Worm (Caenorhabditis elegans) whole organism, L1 larva: ENCODE measurements around the gene C12D12.1.
A peak's percentile ranks its signal among the peaks of the same experiment; 100 is the strongest.

Experiments used
- C04F5.9 ChIP-seq: sonication (generic microtip); optimal IDR thresholded peaks from 2 replicates; lab custom pipeline; 2016; ENCODE audit warnings: missing genetic modification characterization, missing compliant biosample characterization
- C16A3.4 ChIP-seq: fragments of 150-350 bp; optimal IDR thresholded peaks from 2 replicates; lab custom pipeline; 2014; ENCODE audit warnings: missing biosample characterization, missing genetic modification characterization
- F16B12.6 ChIP-seq: fragments of 150-350 bp; optimal IDR thresholded peaks from 2 replicates; lab custom pipeline; 2014; ENCODE audit warnings: missing biosample characterization, missing genetic modification characterization
- alr-1 ChIP-seq: fragments of 200-800 bp; sonication (Bioruptor generic); optimal IDR thresholded peaks from 2 replicates; lab custom pipeline; 2018; ENCODE audit warnings: borderline replicate concordance, mild to moderate bottlenecking, missing genetic modification characterization, missing compliant biosample characterization
- aly-2 ChIP-seq: fragments of 150-350 bp; optimal IDR thresholded peaks from 2 replicates; lab custom pipeline; 2014; ENCODE audit warnings: missing biosample characterization, missing genetic modification characterization
- ama-1 ChIP-seq: fragments of 150-350 bp; optimal IDR thresholded peaks from 2 replicates; lab custom pipeline; 2014
- ceh-63 ChIP-seq: fragments of 200-800 bp; sonication (Bioruptor generic); optimal IDR thresholded peaks from 2 replicates; lab custom pipeline; 2018; ENCODE audit warnings: mild to moderate bottlenecking, missing genetic modification characterization, missing compliant biosample characterization
- ceh-8 ChIP-seq: fragments of 200-800 bp; sonication (Bioruptor generic); optimal IDR thresholded peaks from 2 replicates; lab custom pipeline; 2018; ENCODE audit warnings: mild to moderate bottlenecking, missing genetic modification characterization, moderate library complexity, missing compliant biosample characterization
- ceh-82 ChIP-seq, 3 experiments: fragments of 150-350 bp in 1 of 3; sonication (generic microtip) in 2 of 3; optimal IDR thresholded peaks; 2 replicates each; lab custom pipeline; 2014 to 2017; ENCODE audit warnings: missing biosample characterization in 3 of 3, missing genetic modification characterization in 3 of 3
- ces-1 ChIP-seq: fragments of 150-350 bp; optimal IDR thresholded peaks from 2 replicates; lab custom pipeline; 2014; ENCODE audit warnings: missing biosample characterization, missing genetic modification reagents, missing genetic modification characterization
- dsc-1 ChIP-seq: sonication (generic microtip); optimal IDR thresholded peaks from 2 replicates; lab custom pipeline; 2016; ENCODE audit warnings: mild to moderate bottlenecking, missing genetic modification characterization, missing compliant biosample characterization
- egl-27 ChIP-seq, 2 experiments: fragments of 150-350 bp in 1 of 2; sonication (generic microtip); optimal IDR thresholded peaks; 3 replicates each; lab custom pipeline; 2017 to 2018; ENCODE audit warnings: missing biosample characterization in 2 of 2, missing genetic modification characterization in 2 of 2, missing genetic modification reagents in 2 of 2
- elt-2 ChIP-seq: sonication (generic microtip); optimal IDR thresholded peaks from 2 replicates; lab custom pipeline; 2016; ENCODE audit warnings: missing genetic modification characterization, mild to moderate bottlenecking, inconsistent platforms, missing compliant biosample characterization, missing genetic modification reagents
- hlh-17 ChIP-seq: fragments of 200-800 bp; sonication (Bioruptor generic); optimal IDR thresholded peaks from 2 replicates; lab custom pipeline; 2018; ENCODE audit warnings: missing genetic modification characterization, mild to moderate bottlenecking, missing compliant biosample characterization, moderate library complexity, borderline replicate concordance
- hlh-4 ChIP-seq: sonication (generic microtip); optimal IDR thresholded peaks from 2 replicates; lab custom pipeline; 2016; ENCODE audit warnings: mild to moderate bottlenecking, missing genetic modification characterization, missing compliant biosample characterization
- hpl-2 ChIP-seq: fragments of 150-350 bp; optimal IDR thresholded peaks from 2 replicates; lab custom pipeline; 2014; ENCODE audit warnings: missing biosample characterization, missing genetic modification reagents, missing genetic modification characterization
- jun-1 ChIP-seq: fragments of 150-350 bp; optimal IDR thresholded peaks from 2 replicates; lab custom pipeline; 2014; ENCODE audit warnings: missing biosample characterization, missing genetic modification reagents, missing genetic modification characterization
- lin-13 ChIP-seq: fragments of 150-350 bp; optimal IDR thresholded peaks from 2 replicates; lab custom pipeline; 2014; ENCODE audit warnings: missing biosample characterization, missing genetic modification reagents, missing genetic modification characterization
- lin-14 ChIP-seq: fragments of 200-800 bp; sonication (Bioruptor generic); optimal IDR thresholded peaks from 2 replicates; lab custom pipeline; 2018; ENCODE audit warnings: mild to moderate bottlenecking, missing genetic modification characterization, moderate library complexity, missing compliant biosample characterization
- lin-39 ChIP-seq: fragments of 150-350 bp; optimal IDR thresholded peaks from 2 replicates; lab custom pipeline; 2014; ENCODE audit warnings: missing biosample characterization, missing genetic modification reagents, missing genetic modification characterization
- lir-3 ChIP-seq: sonication (generic microtip); optimal IDR thresholded peaks from 2 replicates; lab custom pipeline; 2016; ENCODE audit warnings: mild to moderate bottlenecking, missing genetic modification characterization, moderate library complexity, missing compliant biosample characterization; ENCODE audit not compliant: poor library complexity
- lsy-2 ChIP-seq, 2 experiments: fragments of 150-350 bp; optimal IDR thresholded peaks; 2 replicates each; lab custom pipeline; 2014; ENCODE audit warnings: missing biosample characterization in 2 of 2, missing genetic modification characterization in 2 of 2
- mab-9 ChIP-seq: fragments of 200-800 bp; sonication (Bioruptor generic); IDR thresholded peaks from 2 replicates; pipeline ENCODE4 v1.3.6; 2022; ENCODE audit warnings: missing genetic modification reagents, missing genetic modification characterization, missing compliant biosample characterization
- mdl-1 ChIP-seq, 2 experiments: fragments of 150-350 bp; optimal IDR thresholded peaks; 2 replicates each; lab custom pipeline; 2014 to 2017; ENCODE audit warnings: missing biosample characterization in 2 of 2, missing genetic modification characterization in 2 of 2, inconsistent platforms in 1 of 2
- mef-2 ChIP-seq: fragments of 150-350 bp; optimal IDR thresholded peaks from 2 replicates; lab custom pipeline; 2014; ENCODE audit warnings: missing biosample characterization, missing genetic modification characterization
- nhr-12 ChIP-seq: sonication (generic microtip); optimal IDR thresholded peaks from 2 replicates; lab custom pipeline; 2017; ENCODE audit warnings: missing biosample characterization, missing genetic modification characterization
- nhr-19 ChIP-seq: fragments of 200-800 bp; sonication (Bioruptor generic); conservative IDR thresholded peaks from 2 replicates; pipeline ENCODE4 v1.3.6; 2022; ENCODE audit warnings: missing genetic modification characterization, missing compliant biosample characterization
- nhr-47 ChIP-seq: sonication (generic microtip); optimal IDR thresholded peaks from 2 replicates; lab custom pipeline; 2016; ENCODE audit warnings: mild to moderate bottlenecking, missing genetic modification characterization, moderate library complexity, missing compliant biosample characterization
- pqm-1 ChIP-seq: sonication (generic microtip); optimal IDR thresholded peaks from 3 replicates; lab custom pipeline; 2017; ENCODE audit warnings: missing biosample characterization, missing genetic modification characterization
- rnt-1 ChIP-seq: sonication (generic microtip); optimal IDR thresholded peaks from 2 replicates; lab custom pipeline; 2016; ENCODE audit warnings: mild to moderate bottlenecking, missing genetic modification characterization, moderate library complexity, missing compliant biosample characterization
- skn-1 ChIP-seq: fragments of 150-350 bp; optimal IDR thresholded peaks from 2 replicates; lab custom pipeline; 2014; ENCODE audit warnings: missing biosample characterization, missing genetic modification characterization
- snpc-4 ChIP-seq: fragments of 150-350 bp; optimal IDR thresholded peaks from 2 replicates; lab custom pipeline; 2014; ENCODE audit warnings: missing biosample characterization, missing genetic modification characterization
- snu-23 ChIP-seq: sonication (generic microtip); optimal IDR thresholded peaks from 2 replicates; lab custom pipeline; 2016; ENCODE audit warnings: missing genetic modification characterization, missing compliant biosample characterization
- sox-4 ChIP-seq: sonication (generic microtip); optimal IDR thresholded peaks from 2 replicates; lab custom pipeline; 2016; ENCODE audit warnings: missing genetic modification characterization, missing compliant biosample characterization
- sptf-1 ChIP-seq: fragments of 150-350 bp; optimal IDR thresholded peaks from 2 replicates; lab custom pipeline; 2014; ENCODE audit warnings: missing biosample characterization, missing genetic modification characterization
- tbx-2 ChIP-seq: sonication (generic microtip); optimal IDR thresholded peaks from 2 replicates; lab custom pipeline; 2016; ENCODE audit warnings: missing genetic modification characterization, missing compliant biosample characterization
- tlp-1 ChIP-seq: fragments of 150-350 bp; optimal IDR thresholded peaks from 2 replicates; lab custom pipeline; 2014; ENCODE audit warnings: missing biosample characterization, missing genetic modification characterization
- unc-86 ChIP-seq: sonication (generic microtip); optimal IDR thresholded peaks from 2 replicates; lab custom pipeline; 2016; ENCODE audit warnings: missing genetic modification characterization, missing compliant biosample characterization
- unc-98 ChIP-seq: fragments of 200-800 bp; sonication (Bioruptor generic); IDR thresholded peaks from 2 replicates; pipeline ENCODE4 v1.3.6; 2022; ENCODE audit warnings: missing genetic modification characterization, missing compliant biosample characterization
- vab-15 ChIP-seq: sonication (generic microtip); optimal IDR thresholded peaks from 2 replicates; lab custom pipeline; 2017; ENCODE audit warnings: missing genotype, mild to moderate bottlenecking, missing genetic modification characterization, missing compliant biosample characterization
- xbp-1 ChIP-seq: sonication (generic microtip); optimal IDR thresholded peaks from 2 replicates; lab custom pipeline; 2016; ENCODE audit warnings: missing genetic modification characterization, missing compliant biosample characterization
- zip-4 ChIP-seq: fragments of 200-800 bp; sonication (Bioruptor generic); optimal IDR thresholded peaks from 2 replicates; lab custom pipeline; 2018; ENCODE audit warnings: mild to moderate bottlenecking, missing genetic modification characterization, moderate library complexity, missing compliant biosample characterization
- ztf-4 ChIP-seq: fragments of 150-350 bp; optimal IDR thresholded peaks from 2 replicates; lab custom pipeline; 2014; ENCODE audit warnings: missing biosample characterization, missing genetic modification characterization

The C12D12.1 gene

DNA sequence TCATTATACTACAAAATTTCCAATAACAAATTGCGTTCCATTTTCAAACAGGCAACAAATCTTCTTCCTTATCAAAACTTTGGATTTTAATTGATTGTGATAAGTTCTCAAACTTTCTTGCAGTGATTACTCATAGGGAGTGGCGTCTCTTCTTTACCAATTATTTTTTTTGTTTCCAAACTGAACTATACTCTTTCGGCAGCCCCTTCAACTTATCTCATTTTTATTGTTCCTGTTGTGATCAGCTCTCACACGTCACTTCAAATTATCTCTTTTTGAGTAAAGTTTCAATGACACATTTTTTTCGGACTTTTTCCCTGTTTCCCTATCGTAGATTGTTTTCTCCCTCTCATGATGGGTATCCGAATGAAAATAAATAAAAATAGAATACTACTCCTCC, 6.6 kb upstream of the C12D12.1 start (continued):
- TF ChIP-seq ceh-8 (no peak), snu-23 (GFP tag; lab: Kevin White, UChicago) (peak; percentile 7), zip-4 (GFP tag; lab: Kevin White, UChicago) (no peak), mab-9 (GFP tag; lab: Robert Waterston, UW) (no peak), lir-3 (no peak), hpl-2 (no peak), dsc-1 (tag; lab: Kevin White, UChicago) (no peak), ztf-4 (tag; lab: Kevin White, UChicago) (no peak), rnt-1 (no peak), tbx-2 (peak; percentile 44), egl-27 (tag; optimal IDR thresholded peaks at IDR 0.05; lab: Kevin White, UChicago) (no peak), xbp-1 (tag; lab: Kevin White, UChicago) (no peak), unc-98 (GFP tag; lab: Robert Waterston, UW) (no peak), unc-86 (tag; lab: Kevin White, UChicago) (no peak), pqm-1 (tag; lab: Kevin White, UChicago) (no peak), hlh-4 (tag; lab: Kevin White, UChicago) (no peak), mdl-1 (tag; optimal IDR thresholded peaks at IDR 0.05; lab: Kevin White, UChicago) (no peak), alr-1 (tag; lab: Kevin White, UChicago) (no peak), elt-2 (tag; lab: Kevin White, UChicago) (no peak), sox-4 (no peak), C04F5.9 (tag; lab: Kevin White, UChicago) (no peak), ces-1 (GFP tag; lab: Kevin White, UChicago) (no peak), lsy-2 (tag; optimal IDR thresholded peaks at IDR 0.05; lab: Kevin White, UChicago) (no peak), ceh-63 (GFP tag; lab: Kevin White, UChicago) (no peak), vab-15 (no peak), lin-39 (tag; lab: Kevin White, UChicago) (no peak), tlp-1 (tag; lab: Kevin White, UChicago) (no peak), sptf-1 (no peak), hlh-17 (GFP tag; lab: Kevin White, UChicago) (no peak), skn-1 (tag; lab: Kevin White, UChicago) (no peak)

DNA sequence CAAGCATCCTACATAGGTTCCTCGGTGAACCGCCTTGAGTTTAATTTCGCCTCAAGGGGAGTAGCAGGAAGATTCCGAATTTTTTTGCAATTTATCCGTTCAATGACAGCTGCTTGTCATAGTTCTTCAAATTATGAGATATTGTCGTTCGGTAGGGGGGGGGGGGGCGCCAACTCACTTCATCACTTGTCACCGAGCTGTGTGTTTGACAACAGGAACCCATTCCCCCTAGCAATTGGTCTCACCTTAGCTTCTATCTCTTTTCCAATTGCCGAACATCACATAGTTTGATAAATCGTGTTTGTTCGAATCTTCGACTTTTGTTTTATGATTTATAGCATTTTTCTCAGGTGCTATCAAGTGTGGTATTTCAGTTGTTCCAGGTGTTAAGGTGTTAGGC, 4.4 kb upstream of the C12D12.1 start:
- no peak for TF ChIP-seq C16A3.4 (tag; lab: Kevin White, UChicago)
- TF ChIP-seq elt-2 (tag; lab: Kevin White, UChicago): no peak
- no peak for TF ChIP-seq snpc-4 (tag; lab: Kevin White, UChicago)
- no peak for TF ChIP-seq ama-1 (lab: Kevin White, UChicago)
- TF ChIP-seq F16B12.6 (tag; lab: Kevin White, UChicago): no peak
- no peak for TF ChIP-seq lin-13 (GFP tag; lab: Kevin White, UChicago)
- no peak for TF ChIP-seq aly-2 (tag; lab: Kevin White, UChicago)
- TF ChIP-seq nhr-19 (GFP tag; lab: Robert Waterston, UW): no peak
- TF ChIP-seq nhr-47 (tag; lab: Kevin White, UChicago): no peak
- TF ChIP-seq vab-15: no peak
- TF ChIP-seq nhr-12 (tag; lab: Kevin White, UChicago): no peak
- no peak for TF ChIP-seq tlp-1 (tag; lab: Kevin White, UChicago)
- TF ChIP-seq egl-27 (tag; optimal IDR thresholded peaks at IDR 0.05; lab: Kevin White, UChicago): no peak
- TF ChIP-seq ceh-82 (tag; optimal IDR thresholded peaks at IDR 0.05; lab: Kevin White, UChicago): no peak
- TF ChIP-seq mdl-1 (tag; optimal IDR thresholded peaks at IDR 0.05; lab: Kevin White, UChicago): no peak
- TF ChIP-seq lin-14 (GFP tag; lab: Kevin White, UChicago): no peak
- TF ChIP-seq jun-1 (tag; lab: Kevin White, UChicago): no peak
- no peak for TF ChIP-seq mef-2 (tag; lab: Kevin White, UChicago)
